Worm (Caenorhabditis elegans): ENCODE results near the gene srsx-1.

The srsx-1 gene

ce11 chrV:17198926-17199325, 21.1 kb upstream of the srsx-1 start, which contains the start of gene srz-96:
Gene srz-96, plus strand, starts transcription at chrV:17199226.
- TF ChIP-seq sdz-38 (tag; optimal IDR thresholded peaks at IDR 0.05): no peak
- no peak for TF ChIP-seq D2030.7 (GFP tag; IDR thresholded peaks at IDR 0.05)
- TF ChIP-seq rpc-1 (optimal IDR thresholded peaks at IDR 0.05): no peak
- no peak for TF ChIP-seq rpc-1 (tag; optimal IDR thresholded peaks at IDR 0.05)

ce11 chrV:17192238-17192637, 14.4 kb upstream of the srsx-1 start, which contains the start of gene srz-47:
Gene srz-47, minus strand, starts transcription at chrV:17192338.
- TF ChIP-seq K11D2.4 (GFP tag; IDR thresholded peaks at IDR 0.05) (no peak), ceh-79 (tag; optimal IDR thresholded peaks at IDR 0.05) (no peak), nfyb-1 (GFP tag; IDR thresholded peaks at IDR 0.05) (no peak), nhr-90 (tag; optimal IDR thresholded peaks at IDR 0.05) (no peak)

DNA sequence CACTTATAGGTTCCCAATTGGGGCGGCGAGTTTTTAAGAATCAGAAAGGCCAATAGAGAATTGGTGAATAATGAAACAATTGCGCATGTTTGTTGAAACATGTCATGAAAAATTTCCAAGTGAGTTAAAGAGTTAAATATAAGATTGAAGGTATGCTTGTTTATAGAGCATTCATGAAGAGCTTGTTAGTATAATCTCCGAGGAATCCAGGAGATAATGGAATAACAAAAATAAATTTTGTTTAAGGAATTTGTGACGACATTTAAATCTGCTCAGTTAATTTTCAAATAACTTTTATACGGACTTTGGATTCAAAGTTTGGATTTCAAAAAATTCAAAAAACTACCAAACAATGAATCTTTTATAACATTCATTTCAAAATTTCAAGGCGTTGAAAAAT, 12.5 kb upstream of the srsx-1 start, which contains the start of gene str-199:
TSS of gene str-199 (minus strand) at position 101 of the 400 bp plus-strand sequence.
- no peak for TF ChIP-seq tbx-9 (tag; optimal IDR thresholded peaks at IDR 0.05; ENCODE audit: borderline replicate concordance)
- no peak for TF ChIP-seq unc-130 (GFP tag; optimal IDR thresholded peaks at IDR 0.05)
- no peak for TF ChIP-seq ccch-3 (GFP tag; optimal IDR thresholded peaks at IDR 0.05)
- TF ChIP-seq Y53F4B.3 (GFP tag; IDR thresholded peaks at IDR 0.05): no peak
- no peak for TF ChIP-seq hlh-26 (GFP tag; conservative IDR thresholded peaks at IDR 0.05)
- TF ChIP-seq pbrm-1 (GFP tag; IDR thresholded peaks at IDR 0.05): no peak
- TF ChIP-seq T26A5.8 (tag; optimal IDR thresholded peaks at IDR 0.05): no peak
- TF ChIP-seq C17E4.6 (GFP tag; IDR thresholded peaks at IDR 0.05): no peak
- no peak for TF ChIP-seq egl-18 (GFP tag; IDR thresholded peaks at IDR 0.05)
- no peak for TF ChIP-seq tbp1 (GFP tag; optimal IDR thresholded peaks at IDR 0.05)

ce11 chrV:17182045-17182444, 4.2 kb upstream of the srsx-1 start, which contains the start of gene srh-159:
Gene srh-159, plus strand, starts transcription at chrV:17182345.
- TF ChIP-seq ceh-40 (GFP tag; IDR thresholded peaks at IDR 0.05): no peak
- no peak for TF ChIP-seq dpff-1 (tag; optimal IDR thresholded peaks at IDR 0.05)
- TF ChIP-seq athp-1 (tag; optimal IDR thresholded peaks at IDR 0.05): no peak
- TF ChIP-seq F49E8.2 (tag; optimal IDR thresholded peaks at IDR 0.05; ENCODE audit: insufficient read depth): no peak
- TF ChIP-seq tlf-1 (GFP tag; optimal IDR thresholded peaks at IDR 0.05): no peak
- TF ChIP-seq lsy-27 (tag; optimal IDR thresholded peaks at IDR 0.05; ENCODE audit: borderline replicate concordance, insufficient read depth): no peak
- no peak for TF ChIP-seq hmg-20 (GFP tag; IDR thresholded peaks at IDR 0.05)
- no peak for TF ChIP-seq aptf-3 (GFP tag; IDR thresholded peaks at IDR 0.05)
- no peak for TF ChIP-seq K12H6.12 (tag; optimal IDR thresholded peaks at IDR 0.05)
- no peak for TF ChIP-seq rcor-1 (GFP tag; IDR thresholded peaks at IDR 0.05)
- no peak for TF ChIP-seq cebp-2 (GFP tag; IDR thresholded peaks at IDR 0.05)
- no peak for TF ChIP-seq nhr-90 (tag; optimal IDR thresholded peaks at IDR 0.05)

DNA sequence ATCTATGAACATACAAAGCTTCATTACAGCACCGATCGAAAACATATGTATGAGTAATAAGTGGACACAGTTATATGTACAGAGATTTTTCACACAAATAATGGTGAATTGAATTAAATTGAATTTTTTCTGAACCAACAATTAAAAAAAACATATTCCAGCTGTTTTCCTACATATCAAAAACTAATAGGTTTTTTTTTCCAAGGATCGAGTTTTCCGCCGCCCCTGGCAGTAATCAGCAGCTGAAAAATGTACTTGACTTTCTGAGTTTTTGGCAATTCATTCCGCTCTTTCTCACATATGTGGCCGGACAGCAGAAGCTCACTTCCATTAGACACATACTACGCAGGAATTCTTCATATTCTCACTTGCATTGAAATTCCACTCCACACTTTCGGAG, 590 bp upstream of the srsx-1 start, which contains the start of gene srh-174:
TSS of gene srh-174 (plus strand) at position 301 of the 400 bp plus-strand sequence.
- TF ChIP-seq F33H1.4 (GFP tag; IDR thresholded peaks at IDR 0.05) (no peak), somi-1 (GFP tag; optimal IDR thresholded peaks at IDR 0.05) (no peak), ets-4 (GFP tag; optimal IDR thresholded peaks at IDR 0.05) (no peak), hmg-1.2 (GFP tag; IDR thresholded peaks at IDR 0.05) (no peak), nhr-27 (tag; optimal IDR thresholded peaks at IDR 0.05) (no peak), madf-3 (GFP tag; IDR thresholded peaks at IDR 0.05) (no peak), let-526 (GFP tag; IDR thresholded peaks at IDR 0.05) (no peak), Y53G8AR.9 (GFP tag; conservative IDR thresholded peaks at IDR 0.05) (no peak), F39B2.1 (GFP tag; IDR thresholded peaks at IDR 0.05) (no peak), rcor-1 (GFP tag; IDR thresholded peaks at IDR 0.05) (no peak)
